Worm (Caenorhabditis elegans): ENCODE data around the gene C14C10.1.
A peak's percentile ranks its signal among the peaks of the same experiment; 100 is the strongest.

Gene C14C10.1

DNA sequence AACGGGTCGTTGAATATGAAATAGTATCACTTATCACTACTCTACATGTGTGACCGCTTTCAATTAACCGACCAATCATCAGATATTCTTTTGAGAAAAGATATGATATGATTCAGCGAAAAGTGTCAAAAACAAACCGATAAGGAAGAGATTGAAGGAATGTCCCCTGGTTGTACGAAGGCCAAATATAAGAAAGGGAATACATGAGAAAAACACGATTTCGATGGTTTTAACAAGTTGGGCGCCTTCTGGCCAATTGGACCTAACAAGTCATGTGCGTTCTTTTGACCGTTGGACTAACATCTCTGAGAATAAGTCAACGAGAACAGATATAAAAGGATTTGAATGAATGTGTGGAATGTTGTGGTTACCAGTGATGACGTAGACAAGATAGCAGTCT, 32.3 kb upstream of the C14C10.1 start (continued):
- TF ChIP-seq unc-62 (GFP tag; optimal IDR thresholded peaks at IDR 0.05) (no peak), C34B4.2 (tag; optimal IDR thresholded peaks at IDR 0.05) (no peak), ceh-90 (tag; optimal IDR thresholded peaks at IDR 0.05) (no peak), nhr-84 (tag; optimal IDR thresholded peaks at IDR 0.05) (no peak), lin-13 (GFP tag; optimal IDR thresholded peaks at IDR 0.05) (no peak), egl-27 (tag; optimal IDR thresholded peaks at IDR 0.05) (no peak), elt-2 (tag; optimal IDR thresholded peaks at IDR 0.05) (no peak), C04F5.9 (tag; optimal IDR thresholded peaks at IDR 0.05) (no peak), nhr-237 (tag; optimal IDR thresholded peaks at IDR 0.05) (no peak), pax-3 (tag; optimal IDR thresholded peaks at IDR 0.05) (no peak), irx-1 (tag; optimal IDR thresholded peaks at IDR 0.05) (no peak), lin-14 (GFP tag; optimal IDR thresholded peaks at IDR 0.05) (peak; percentile 38), grh-1 (GFP tag; IDR thresholded peaks at IDR 0.05) (0 out of 2 replicates have a peak, but pooled peaks have one; percentile 5), snpc-4 (tag; optimal IDR thresholded peaks at IDR 0.05) (no peak), mep-1 (tag; optimal IDR thresholded peaks at IDR 0.05) (no peak), nhr-19 (GFP tag; conservative IDR thresholded peaks at IDR 0.05) (peak; percentile 21), lin-35 (GFP tag; optimal IDR thresholded peaks at IDR 0.05) (peak in 1 of 2 experiments; percentile 9), C16A3.4 (tag; optimal IDR thresholded peaks at IDR 0.05) (no peak), efl-1 (optimal IDR thresholded peaks at IDR 0.05) (no peak), efl-1 (GFP tag; optimal IDR thresholded peaks at IDR 0.05 in 1 of 2) (no peak), ceh-8 (GFP tag; optimal IDR thresholded peaks at IDR 0.05) (no peak), lsy-2 (tag; optimal IDR thresholded peaks at IDR 0.05) (peak in 1 of 2 experiments; percentile 25), nhr-20 (tag; optimal IDR thresholded peaks at IDR 0.05) (peak; percentile 42), vab-15 (tag; optimal IDR thresholded peaks at IDR 0.05) (no peak), xbp-1 (tag; optimal IDR thresholded peaks at IDR 0.05) (no peak), Y116A8C.19 (tag; optimal IDR thresholded peaks at IDR 0.05; ENCODE audit: borderline replicate concordance) (no peak), tlp-1 (tag; optimal IDR thresholded peaks at IDR 0.05) (no peak), tbx-2 (tag; optimal IDR thresholded peaks at IDR 0.05) (peak; percentile 37), ztf-4 (tag; optimal IDR thresholded peaks at IDR 0.05) (no peak), unc-30 (tag; optimal IDR thresholded peaks at IDR 0.05) (no peak), ces-1 (GFP tag; optimal IDR thresholded peaks at IDR 0.05) (no peak)

DNA sequence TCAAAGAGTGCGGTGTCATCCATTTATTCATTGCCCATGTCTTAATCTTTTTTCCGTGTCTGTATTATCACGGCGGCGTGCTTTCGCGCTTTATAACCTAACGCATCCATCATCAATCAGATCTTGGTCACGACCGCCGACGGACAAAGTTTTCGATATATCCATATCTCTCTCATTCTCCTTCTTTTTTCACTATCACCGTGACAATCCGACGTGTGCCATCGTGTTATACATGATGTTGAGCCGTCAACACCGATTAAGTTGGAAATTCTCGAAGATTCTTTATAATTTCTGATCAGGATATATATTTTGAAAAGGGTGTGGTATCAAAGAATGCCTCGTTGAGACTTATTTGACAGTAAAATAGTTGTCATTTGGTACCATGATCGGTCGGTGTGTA, 31.2 kb upstream of the C14C10.1 start:
- no peak for TF ChIP-seq aly-2 (tag; optimal IDR thresholded peaks at IDR 0.05)
- TF ChIP-seq lin-14 (GFP tag; optimal IDR thresholded peaks at IDR 0.05) = peak; percentile 52
- no peak for TF ChIP-seq unc-86 (tag; optimal IDR thresholded peaks at IDR 0.05)
- no peak for TF ChIP-seq nhr-237 (tag; optimal IDR thresholded peaks at IDR 0.05)
- peak; percentile 39 for TF ChIP-seq unc-130 (tag; optimal IDR thresholded peaks at IDR 0.05)
- no peak for TF ChIP-seq mef-2 (tag; optimal IDR thresholded peaks at IDR 0.05)
- TF ChIP-seq ceh-82 (tag; optimal IDR thresholded peaks at IDR 0.05) = no peak
- TF ChIP-seq tlp-1 (tag; optimal IDR thresholded peaks at IDR 0.05) = no peak
- peak; percentile 25; the same call in 1 of the 2 replicates for TF ChIP-seq grh-1 (GFP tag; IDR thresholded peaks at IDR 0.05)
- peak; percentile 10 to 90 (median 75) for TF ChIP-seq elt-3 (tag; optimal IDR thresholded peaks at IDR 0.05)
- no peak for TF ChIP-seq sptf-1 (tag; optimal IDR thresholded peaks at IDR 0.05)
- TF ChIP-seq hlh-17 (GFP tag; optimal IDR thresholded peaks at IDR 0.05; ENCODE audit: borderline replicate concordance) = no peak
- TF ChIP-seq ces-1 (GFP tag; optimal IDR thresholded peaks at IDR 0.05) = no peak
- TF ChIP-seq lin-39 (tag; optimal IDR thresholded peaks at IDR 0.05) = no peak
- peak; percentile 5 for TF ChIP-seq dsc-1 (tag; optimal IDR thresholded peaks at IDR 0.05)
- no peak for TF ChIP-seq fos-1 (tag; optimal IDR thresholded peaks at IDR 0.05)
- TF ChIP-seq lin-13 (GFP tag; optimal IDR thresholded peaks at IDR 0.05) = no peak
- TF ChIP-seq nhr-20 (tag; optimal IDR thresholded peaks at IDR 0.05) = peak; percentile 61
- peak; percentile 25 for TF ChIP-seq snu-23 (GFP tag; optimal IDR thresholded peaks at IDR 0.05)
- no peak for TF ChIP-seq egl-13 (tag; optimal IDR thresholded peaks at IDR 0.05)
- TF ChIP-seq mdl-1 (tag; optimal IDR thresholded peaks at IDR 0.05) = peak in 1 of 2 experiments; percentile 23
- TF ChIP-seq efl-3 (GFP tag; optimal IDR thresholded peaks at IDR 0.05) = no peak
- TF ChIP-seq skn-1 (tag; optimal IDR thresholded peaks at IDR 0.05) = no peak
- no peak for TF ChIP-seq ceh-63 (GFP tag; optimal IDR thresholded peaks at IDR 0.05)
- TF ChIP-seq dpl-1 (GFP tag; optimal IDR thresholded peaks at IDR 0.05) = peak in 1 of 3 experiments; percentile 6
- no peak for TF ChIP-seq swsn-7 (tag; optimal IDR thresholded peaks at IDR 0.05)
- TF ChIP-seq mep-1 (tag; optimal IDR thresholded peaks at IDR 0.05) = peak; percentile 22
- peak; percentile 55 for TF ChIP-seq nhr-90 (tag; optimal IDR thresholded peaks at IDR 0.05; ENCODE audit: poor library complexity)
- TF ChIP-seq lsy-2 (tag; optimal IDR thresholded peaks at IDR 0.05) = no peak
- peak; percentile 87 for TF ChIP-seq blmp-1 (tag; optimal IDR thresholded peaks at IDR 0.05)
- no peak for TF ChIP-seq ceh-90 (tag; optimal IDR thresholded peaks at IDR 0.05)
- peak; percentile 43 for TF ChIP-seq nhr-19 (GFP tag; conservative IDR thresholded peaks at IDR 0.05)
